Worm (Caenorhabditis elegans): ENCODE data around the gene C25G4.2.

DNA sequence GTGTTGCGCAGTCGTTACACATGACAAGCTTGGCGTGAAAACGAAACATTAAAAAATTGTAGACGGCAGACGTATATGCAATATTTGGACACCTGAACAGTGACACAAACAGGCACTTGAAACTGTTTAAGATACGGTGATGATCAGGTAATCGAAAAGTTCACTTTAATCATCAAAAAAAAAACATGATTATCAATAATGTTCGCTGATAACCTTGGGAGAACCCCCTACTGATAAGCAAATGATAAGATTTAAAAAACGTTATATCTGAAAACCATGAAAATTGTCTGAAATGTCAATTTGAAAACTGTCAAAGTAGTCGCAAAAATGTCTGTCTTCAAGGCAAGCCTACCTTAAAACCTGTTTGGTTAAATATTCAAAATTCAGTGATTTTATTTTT is 43.9 kb downstream of the C25G4.2 start:
- TF ChIP-seq T23F11.4 (GFP tag; optimal IDR thresholded peaks at IDR 0.05) (no peak), pha-4 (tag; optimal IDR thresholded peaks at IDR 0.05) (no peak), C38D4.7 (GFP tag; optimal IDR thresholded peaks at IDR 0.05) (no peak), eyg-1 (tag; optimal IDR thresholded peaks at IDR 0.05) (no peak), mec-3 (tag; optimal IDR thresholded peaks at IDR 0.05; ENCODE audit: borderline replicate concordance) (no peak), odd-2 (tag; optimal IDR thresholded peaks at IDR 0.05) (no peak), sox-2 (GFP tag; IDR thresholded peaks at IDR 0.05) (no peak), unc-3 (GFP tag; conservative IDR thresholded peaks at IDR 0.05) (no peak), unc-3 (tag; optimal IDR thresholded peaks at IDR 0.05) (no peak), ceh-45 (GFP tag; IDR thresholded peaks at IDR 0.05) (no peak), pqm-1 (tag; optimal IDR thresholded peaks at IDR 0.05) (no peak), elt-2 (tag; optimal IDR thresholded peaks at IDR 0.05) (peak; percentile 96), dmd-4 (tag; optimal IDR thresholded peaks at IDR 0.05; ENCODE audit: borderline replicate concordance) (no peak)
